Worm (Caenorhabditis elegans): Measurements from ENCODE around the gene ptr-3.

ptr-3 gene

ce11 chrII:379935-380334 is 12.6 kb upstream of the ptr-3 start, which contains the start of gene C03H5.7:
Gene C03H5.7, plus strand, starts transcription at chrII:380235.
- TF ChIP-seq nhr-2 (tag; optimal IDR thresholded peaks at IDR 0.05) (no peak), ztf-11 (tag; optimal IDR thresholded peaks at IDR 0.05) (no peak), lin-13 (tag; optimal IDR thresholded peaks at IDR 0.05) (no peak), unc-39 (tag; optimal IDR thresholded peaks at IDR 0.05) (no peak), blmp-1 (tag; optimal IDR thresholded peaks at IDR 0.05) (no peak), nhr-237 (tag; optimal IDR thresholded peaks at IDR 0.05) (no peak), hlh-1 (tag; optimal IDR thresholded peaks at IDR 0.05) (no peak), elt-3 (tag; optimal IDR thresholded peaks at IDR 0.05) (no peak), nhr-28 (tag; optimal IDR thresholded peaks at IDR 0.05) (no peak), snpc-4 (tag; optimal IDR thresholded peaks at IDR 0.05) (no peak), sptf-1 (tag; optimal IDR thresholded peaks at IDR 0.05) (no peak), lin-32 (GFP tag; optimal IDR thresholded peaks at IDR 0.05) (no peak), tbx-8 (GFP tag; optimal IDR thresholded peaks at IDR 0.05) (no peak), zip-8 (tag; optimal IDR thresholded peaks at IDR 0.05) (no peak), ceh-39 (tag; optimal IDR thresholded peaks at IDR 0.05) (no peak), ceh-43 (GFP tag; optimal IDR thresholded peaks at IDR 0.05) (no peak), nhr-12 (tag; optimal IDR thresholded peaks at IDR 0.05) (no peak)

ce11 chrII:378351-378750 is 11.0 kb upstream of the ptr-3 start, which contains the start of gene C03H5.9:
Gene C03H5.9, plus strand, starts transcription at chrII:378651.
- TF ChIP-seq ceh-39 (tag; optimal IDR thresholded peaks at IDR 0.05) (no peak), M03D4.4 (tag; optimal IDR thresholded peaks at IDR 0.05) (no peak), unc-120 (tag; optimal IDR thresholded peaks at IDR 0.05; ENCODE audit: poor library complexity, severe bottlenecking) (no peak), nhr-28 (tag; optimal IDR thresholded peaks at IDR 0.05) (no peak), tbx-8 (GFP tag; optimal IDR thresholded peaks at IDR 0.05) (no peak), sptf-1 (tag; optimal IDR thresholded peaks at IDR 0.05) (no peak), mab-5 (tag; optimal IDR thresholded peaks at IDR 0.05) (no peak), nhr-76 (tag; optimal IDR thresholded peaks at IDR 0.05) (no peak), lsy-2 (tag; optimal IDR thresholded peaks at IDR 0.05) (no peak), hlh-1 (tag; optimal IDR thresholded peaks at IDR 0.05) (no peak), ztf-11 (tag; optimal IDR thresholded peaks at IDR 0.05) (no peak), lin-32 (GFP tag; optimal IDR thresholded peaks at IDR 0.05) (no peak), ceh-83 (GFP tag; optimal IDR thresholded peaks at IDR 0.05) (no peak), nhr-237 (tag; optimal IDR thresholded peaks at IDR 0.05) (no peak)

ce11 chrII:374950-375349 is 7.6 kb upstream of the ptr-3 start, which contains the start of gene C03H5.4:
Gene C03H5.4, plus strand, starts transcription at chrII:375250.
- TF ChIP-seq hlh-1 (tag; optimal IDR thresholded peaks at IDR 0.05) = no peak
- no peak for TF ChIP-seq unc-120 (tag; optimal IDR thresholded peaks at IDR 0.05; ENCODE audit: poor library complexity, severe bottlenecking)
- TF ChIP-seq mep-1 (tag; optimal IDR thresholded peaks at IDR 0.05) = no peak
- no peak for TF ChIP-seq M03D4.4 (tag; optimal IDR thresholded peaks at IDR 0.05)
- TF ChIP-seq mls-2 (tag; optimal IDR thresholded peaks at IDR 0.05) = no peak
- no peak for TF ChIP-seq ztf-11 (tag; optimal IDR thresholded peaks at IDR 0.05)
- no peak for TF ChIP-seq ceh-43 (GFP tag; optimal IDR thresholded peaks at IDR 0.05)
- no peak for TF ChIP-seq elt-1 (tag; optimal IDR thresholded peaks at IDR 0.05; ENCODE audit: borderline replicate concordance, insufficient read depth)
- no peak for TF ChIP-seq ceh-39 (tag; optimal IDR thresholded peaks at IDR 0.05)
- no peak for TF ChIP-seq unc-39 (tag; optimal IDR thresholded peaks at IDR 0.05)
- no peak for TF ChIP-seq ces-1 (GFP tag; optimal IDR thresholded peaks at IDR 0.05)
- no peak for TF ChIP-seq nhr-237 (tag; optimal IDR thresholded peaks at IDR 0.05)
- no peak for TF ChIP-seq ham-2 (GFP tag; optimal IDR thresholded peaks at IDR 0.05)

- TF ChIP-seq ceh-43 (GFP tag; optimal IDR thresholded peaks at IDR 0.05) = no peak
- no peak for TF ChIP-seq lsy-2 (tag; optimal IDR thresholded peaks at IDR 0.05)
- no peak for TF ChIP-seq hlh-1 (tag; optimal IDR thresholded peaks at IDR 0.05)
- TF ChIP-seq sem-2 (GFP tag; optimal IDR thresholded peaks at IDR 0.05) = no peak
- no peak for TF ChIP-seq cnd-1 (tag; optimal IDR thresholded peaks at IDR 0.05)
- TF ChIP-seq mep-1 (tag; optimal IDR thresholded peaks at IDR 0.05) = no peak
- TF ChIP-seq ztf-11 (tag; optimal IDR thresholded peaks at IDR 0.05) = no peak
- TF ChIP-seq nhr-12 (tag; optimal IDR thresholded peaks at IDR 0.05) = no peak
- TF ChIP-seq nhr-237 (tag; optimal IDR thresholded peaks at IDR 0.05) = no peak
- no peak for TF ChIP-seq ces-1 (GFP tag; optimal IDR thresholded peaks at IDR 0.05)
- no peak for TF ChIP-seq sptf-1 (tag; optimal IDR thresholded peaks at IDR 0.05)
- no peak for TF ChIP-seq unc-62 (GFP tag; optimal IDR thresholded peaks at IDR 0.05)
Observed at ce11 chrII:372235-372634, 4.9 kb upstream of the ptr-3 start.

- no peak for TF ChIP-seq ham-2 (GFP tag; optimal IDR thresholded peaks at IDR 0.05)
- TF ChIP-seq ces-1 (GFP tag; optimal IDR thresholded peaks at IDR 0.05) = no peak
- TF ChIP-seq nhr-76 (tag; optimal IDR thresholded peaks at IDR 0.05) = no peak
- TF ChIP-seq elt-3 (tag; optimal IDR thresholded peaks at IDR 0.05) = no peak
- no peak for TF ChIP-seq drap-1 (GFP tag; optimal IDR thresholded peaks at IDR 0.05)
- TF ChIP-seq mab-5 (tag; optimal IDR thresholded peaks at IDR 0.05) = no peak
- no peak for TF ChIP-seq flh-1 (GFP tag; optimal IDR thresholded peaks at IDR 0.05)
- TF ChIP-seq ceh-43 (GFP tag; optimal IDR thresholded peaks at IDR 0.05) = no peak
- no peak for TF ChIP-seq lin-32 (GFP tag; optimal IDR thresholded peaks at IDR 0.05)
Observed at ce11 chrII:371549-371948, 4.2 kb upstream of the ptr-3 start.

All from whole organism, mixed stage, embryonic.